Fruit fly (Drosophila melanogaster) whole organism, embryonic: ENCODE results near the gene Mocs1.

ENCODE experiments used
- Adf1 ChIP-seq: fragments of 200-800 bp; sonication (Bioruptor generic); IDR thresholded peaks from 2 replicates; pipeline ENCODE4 v1.3.6; 2022; ENCODE audit warnings: missing biosample characterization, missing genetic modification characterization
- Antp ChIP-seq: fragments of 200-800 bp; sonication (Bioruptor generic); optimal IDR thresholded peaks from 3 replicates; lab custom pipeline; 2016; ENCODE audit warnings: missing biosample characterization, missing genetic modification characterization
- BEAF-32 ChIP-seq: fragments of 200-800 bp; sonication (Bioruptor generic); optimal IDR thresholded peaks from 3 replicates; lab custom pipeline; 2017; ENCODE audit warnings: missing biosample characterization, missing genetic modification characterization, mild to moderate bottlenecking, moderate library complexity, missing genetic modification reagents
- CG10274 ChIP-seq: fragments of 200-800 bp; sonication (Bioruptor generic); optimal IDR thresholded peaks from 3 replicates; lab custom pipeline; 2017; ENCODE audit warnings: missing biosample characterization, mild to moderate bottlenecking, missing genetic modification characterization
- CG11085 ChIP-seq: fragments of 200-800 bp; sonication (Bioruptor generic); IDR thresholded peaks from 2 replicates; pipeline ENCODE4 v1.3.6; 2022; ENCODE audit warnings: missing biosample characterization, missing genetic modification characterization
- CG11247 ChIP-seq: fragments of 200-800 bp; sonication (Bioruptor generic); IDR thresholded peaks from 2 replicates; pipeline ENCODE4 v1.3.6; 2022; ENCODE audit warnings: missing biosample characterization, missing genetic modification characterization
- CG11504 ChIP-seq: fragments of 200-800 bp; sonication (Bioruptor generic); optimal IDR thresholded peaks from 3 replicates; lab custom pipeline; 2019; ENCODE audit warnings: missing biosample characterization, mild to moderate bottlenecking, missing genetic modification characterization, moderate library complexity
- CG11723 ChIP-seq: fragments of 200-800 bp; sonication (Bioruptor generic); optimal IDR thresholded peaks from 2 replicates; lab custom pipeline; 2017; ENCODE audit warnings: missing biosample characterization, mild to moderate bottlenecking, missing genetic modification characterization
- CG12942 ChIP-seq: fragments of 200-800 bp; sonication (Bioruptor generic); optimal IDR thresholded peaks from 3 replicates; lab custom pipeline; 2016; ENCODE audit warnings: missing biosample characterization, missing genetic modification characterization
- CG15514 ChIP-seq: fragments of 200-800 bp; sonication (Bioruptor generic); optimal IDR thresholded peaks from 3 replicates; lab custom pipeline; 2017; ENCODE audit warnings: missing biosample characterization, missing genetic modification characterization, mild to moderate bottlenecking, moderate library complexity, missing genetic modification reagents
- CG1603 ChIP-seq: fragments of 200-800 bp; sonication (Bioruptor generic); optimal IDR thresholded peaks from 2 replicates; lab custom pipeline; 2019; ENCODE audit warnings: missing biosample characterization, mild to moderate bottlenecking, missing genetic modification characterization, moderate library complexity
- CG17912 ChIP-seq: fragments of 200-800 bp; sonication (Bioruptor generic); optimal IDR thresholded peaks from 2 replicates; lab custom pipeline; 2018; ENCODE audit warnings: missing biosample characterization, mild to moderate bottlenecking, missing genetic modification characterization
- CG3407 ChIP-seq: fragments of 200-800 bp; sonication (Bioruptor generic); optimal IDR thresholded peaks from 2 replicates; lab custom pipeline; 2018; ENCODE audit warnings: missing biosample characterization, mild to moderate bottlenecking, missing genetic modification characterization
- CG4328 ChIP-seq: fragments of 200-800 bp; sonication (Bioruptor generic); optimal IDR thresholded peaks from 3 replicates; lab custom pipeline; 2017; ENCODE audit warnings: missing biosample characterization, missing genetic modification reagents, missing genetic modification characterization
- CG4707 ChIP-seq: fragments of 200-800 bp; sonication (Bioruptor generic); optimal IDR thresholded peaks from 2 replicates; lab custom pipeline; 2018; ENCODE audit warnings: missing biosample characterization, mild to moderate bottlenecking, missing genetic modification characterization, moderate library complexity
- CG4820 ChIP-seq: fragments of 200-800 bp; sonication (Bioruptor generic); optimal IDR thresholded peaks from 3 replicates; lab custom pipeline; 2016; ENCODE audit warnings: missing biosample characterization, missing genetic modification characterization
- CG6272 ChIP-seq: fragments of 200-800 bp; sonication (Bioruptor generic); IDR thresholded peaks from 2 replicates; pipeline ENCODE4 v1.3.6; 2022; ENCODE audit warnings: missing biosample characterization, missing genetic modification characterization
- CG7963 ChIP-seq: fragments of 200-800 bp; sonication (Bioruptor generic); IDR thresholded peaks from 3 replicates; pipeline ENCODE4 v1.3.6; 2022; ENCODE audit warnings: missing biosample characterization, missing genetic modification characterization; ENCODE audit not compliant: partially characterized antibody
- Dad ChIP-seq: fragments of 200-800 bp; sonication (Bioruptor generic); optimal IDR thresholded peaks from 3 replicates; lab custom pipeline; 2016; ENCODE audit warnings: missing biosample characterization, missing genetic modification characterization
- Dbx ChIP-seq: fragments of 200-800 bp; sonication (Bioruptor generic); IDR thresholded peaks from 3 replicates; pipeline ENCODE4 v1.3.6; 2022; ENCODE audit warnings: missing biosample characterization, missing genetic modification characterization
- Dip2 ChIP-seq: fragments of 200-800 bp; sonication (Bioruptor generic); IDR thresholded peaks from 2 replicates; pipeline ENCODE4 v1.3.6; 2022; ENCODE audit warnings: missing biosample characterization, missing genetic modification characterization
- Drgx ChIP-seq: fragments of 200-800 bp; sonication (Bioruptor generic); IDR thresholded peaks from 2 replicates; pipeline ENCODE4 v1.3.6; 2022; ENCODE audit warnings: missing biosample characterization, missing genetic modification characterization
- Gug ChIP-seq: fragments of 200-800 bp; sonication (Bioruptor generic); IDR thresholded peaks from 4 replicates; pipeline ENCODE4 v1.3.6; 2022; ENCODE audit warnings: missing biosample characterization, missing genetic modification characterization
- Hand ChIP-seq: fragments of 200-800 bp; sonication (Bioruptor generic); optimal IDR thresholded peaks from 2 replicates; lab custom pipeline; 2017; ENCODE audit warnings: mild to moderate bottlenecking, missing biosample characterization, missing genetic modification reagents, missing genetic modification characterization
- Hey ChIP-seq: fragments of 200-800 bp; sonication (Bioruptor generic); optimal IDR thresholded peaks from 3 replicates; lab custom pipeline; 2018; ENCODE audit warnings: missing biosample characterization, mild to moderate bottlenecking, missing genetic modification characterization
- Hr3 ChIP-seq: fragments of 200-800 bp; sonication (Bioruptor generic); optimal IDR thresholded peaks from 3 replicates; lab custom pipeline; 2016; ENCODE audit warnings: missing biosample characterization, missing genetic modification characterization
- Lpt ChIP-seq: fragments of >200 bp; optimal IDR thresholded peaks from 2 replicates; lab custom pipeline; 2018; ENCODE audit warnings: missing biosample characterization, missing genetic modification characterization
- Mad ChIP-seq: fragments of 200-800 bp; sonication (Bioruptor generic); optimal IDR thresholded peaks from 2 replicates; lab custom pipeline; 2016; ENCODE audit warnings: missing biosample characterization, missing genetic modification characterization
- NC2β ChIP-seq: fragments of 200-800 bp; sonication (Bioruptor generic); optimal IDR thresholded peaks from 2 replicates; lab custom pipeline; 2016; ENCODE audit warnings: missing biosample characterization, missing genetic modification characterization
- Neu2 ChIP-seq: fragments of 200-800 bp; sonication (Bioruptor generic); optimal IDR thresholded peaks from 3 replicates; lab custom pipeline; 2016; ENCODE audit warnings: missing biosample characterization, missing genetic modification characterization, borderline replicate concordance
- Oli ChIP-seq: fragments of 200-800 bp; sonication (Bioruptor generic); optimal IDR thresholded peaks from 2 replicates; lab custom pipeline; 2018; ENCODE audit warnings: missing biosample characterization, mild to moderate bottlenecking, missing genetic modification characterization, moderate library complexity
- Trl ChIP-seq, 3 experiments: fragments of >200 bp in 2 of 3; fragments of 200-800 bp in 1 of 3; sonication (Bioruptor generic) in 1 of 3; optimal IDR thresholded peaks; 2 replicates in 1 of 3; 3 replicates in 2 of 3; lab custom pipeline; 2016 to 2017; ENCODE audit warnings: missing biosample characterization in 1 of 3, missing genetic modification characterization in 1 of 3
- ato ChIP-seq: fragments of 200-800 bp; sonication (Bioruptor generic); IDR thresholded peaks from 2 replicates; pipeline ENCODE4 v1.3.6; 2022; ENCODE audit warnings: missing biosample characterization, missing genetic modification characterization; ENCODE audit not compliant: partially characterized antibody
- bcd ChIP-seq: fragments of 200-800 bp; sonication (Bioruptor generic); optimal IDR thresholded peaks from 2 replicates; lab custom pipeline; 2017; ENCODE audit warnings: missing biosample characterization, mild to moderate bottlenecking, missing genetic modification characterization
- dan ChIP-seq: fragments of 200-800 bp; sonication (Bioruptor generic); IDR thresholded peaks from 2 replicates; pipeline ENCODE4 v1.3.6; 2022; ENCODE audit warnings: missing biosample characterization, missing genetic modification characterization
- danr ChIP-seq: fragments of 200-800 bp; sonication (Bioruptor generic); IDR thresholded peaks from 2 replicates; pipeline ENCODE4 v1.3.6; 2022; ENCODE audit warnings: missing biosample characterization, missing genetic modification characterization
- dm ChIP-seq: fragments of 200-800 bp; sonication (Bioruptor generic); optimal IDR thresholded peaks from 3 replicates; lab custom pipeline; 2016; ENCODE audit warnings: missing biosample characterization, missing genetic modification characterization
- dpn ChIP-seq, 2 experiments: fragments of 200-800 bp; sonication (Bioruptor generic); optimal IDR thresholded peaks; 3 replicates each; lab custom pipeline; 2016; ENCODE audit warnings: missing biosample characterization in 2 of 2, missing genetic modification characterization in 2 of 2
- esg ChIP-seq: fragments of 200-800 bp; sonication (Bioruptor generic); conservative IDR thresholded peaks from 2 replicates; pipeline ENCODE4 v1.3.6; 2022; ENCODE audit warnings: missing biosample characterization, missing genetic modification characterization
- fu2 ChIP-seq: fragments of 200-800 bp; sonication (Bioruptor generic); optimal IDR thresholded peaks from 2 replicates; lab custom pipeline; 2016; ENCODE audit warnings: missing biosample characterization, missing genetic modification characterization
- gcm ChIP-seq: fragments of 200-800 bp; sonication (Bioruptor generic); optimal IDR thresholded peaks from 2 replicates; lab custom pipeline; 2019; ENCODE audit warnings: missing biosample characterization, mild to moderate bottlenecking, missing genetic modification characterization, moderate library complexity
- gt ChIP-seq: fragments of 200-800 bp; sonication (Bioruptor generic); IDR thresholded peaks from 2 replicates; pipeline ENCODE4 v1.3.6; 2022; ENCODE audit warnings: missing biosample characterization, missing genetic modification characterization
- nom ChIP-seq: fragments of 200-800 bp; sonication (Bioruptor generic); optimal IDR thresholded peaks from 2 replicates; lab custom pipeline; 2017; ENCODE audit warnings: missing biosample characterization, missing genetic modification characterization, mild to moderate bottlenecking, moderate library complexity, missing genetic modification reagents
- pfk ChIP-seq: fragments of 200-800 bp; sonication (Bioruptor generic); optimal IDR thresholded peaks from 2 replicates; lab custom pipeline; 2018; ENCODE audit warnings: missing biosample characterization, mild to moderate bottlenecking, missing genetic modification characterization, moderate library complexity
- pros ChIP-seq: fragments of 200-800 bp; sonication (Bioruptor generic); optimal IDR thresholded peaks from 3 replicates; lab custom pipeline; 2019; ENCODE audit warnings: missing biosample characterization, mild to moderate bottlenecking, missing genetic modification characterization, moderate library complexity
- tna ChIP-seq: fragments of 200-800 bp; sonication (Bioruptor generic); IDR thresholded peaks from 2 replicates; pipeline ENCODE4 v1.3.6; 2022; ENCODE audit warnings: missing biosample characterization, missing genetic modification characterization; ENCODE audit not compliant: partially characterized antibody
- ttk ChIP-seq: fragments of 200-800 bp; sonication (Bioruptor generic); IDR thresholded peaks from 2 replicates; pipeline ENCODE4 v2.1.2; 2022; ENCODE audit warnings: missing biosample characterization, missing genetic modification characterization
- vnd ChIP-seq: fragments of 200-800 bp; sonication (Bioruptor generic); IDR thresholded peaks from 3 replicates; pipeline ENCODE4 v1.3.6; 2022; ENCODE audit warnings: missing biosample characterization, missing genetic modification characterization; ENCODE audit not compliant: partially characterized antibody
- zen ChIP-seq: fragments of 200-800 bp; sonication (Bioruptor generic); optimal IDR thresholded peaks from 3 replicates; lab custom pipeline; 2018; ENCODE audit warnings: missing biosample characterization, mild to moderate bottlenecking, missing genetic modification characterization, moderate library complexity
- zen2 ChIP-seq: fragments of 200-800 bp; sonication (Bioruptor generic); IDR thresholded peaks from 3 replicates; pipeline ENCODE4 v1.3.6; 2022; ENCODE audit warnings: missing biosample characterization, missing genetic modification characterization; ENCODE audit not compliant: partially characterized antibody

The Mocs1 gene

DNA sequence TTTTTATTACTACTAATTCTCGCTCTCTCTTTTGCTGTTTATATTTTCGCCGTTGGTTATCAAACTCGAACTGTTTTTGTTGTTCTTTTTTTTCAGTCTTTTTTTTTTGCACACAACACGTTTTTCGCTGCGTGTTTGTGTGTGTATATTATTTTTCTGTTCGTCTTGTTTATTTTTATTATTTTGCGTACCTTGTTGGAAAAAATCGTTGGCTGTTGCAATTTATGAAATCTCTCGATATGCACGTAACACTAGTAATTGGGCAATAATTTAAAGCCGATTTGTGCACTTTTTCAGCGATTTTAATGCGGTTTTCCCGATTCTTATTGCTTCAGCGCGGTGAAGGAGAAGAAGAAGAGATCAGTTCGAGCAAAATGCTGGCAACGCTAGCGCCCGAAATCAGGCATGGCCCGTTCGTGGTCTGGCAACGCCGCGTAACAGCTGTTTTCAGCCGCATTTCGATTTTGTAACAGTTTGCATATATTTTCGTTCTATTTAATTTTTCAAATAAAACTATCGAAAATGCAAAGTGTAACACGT lies 50.2 kb downstream of the Mocs1 start, which contains the start of the genes FoxK and mRpL2 (continued):
- TF ChIP-seq tna = peak; percentile 27; the same call in 1 of the 2 replicates
- TF ChIP-seq gcm (GFP tag; lab: Kevin White, UChicago) = no peak
- no peak for TF ChIP-seq Gug (GFP tag; lab: Robert Waterston, UW)
- TF ChIP-seq danr (GFP tag; lab: Robert Waterston, UW) = no peak
- no peak for TF ChIP-seq vnd (GFP tag; lab: Robert Waterston, UW)
- no peak for TF ChIP-seq dpn (GFP tag; optimal IDR thresholded peaks at IDR 0.05; lab: Kevin White, UChicago)
- peak; percentile 26 for TF ChIP-seq CG17912
- peak; percentile 90 for TF ChIP-seq dm (GFP tag; lab: Kevin White, UChicago)
- no peak for TF ChIP-seq Hey (tag; lab: Kevin White, UChicago)
- TF ChIP-seq Neu2 (GFP tag; lab: Kevin White, UChicago) = no peak
- no peak for TF ChIP-seq Dbx (GFP tag; lab: Robert Waterston, UW)
- no peak for TF ChIP-seq CG4707 (GFP tag; lab: Kevin White, UChicago)
- no peak for TF ChIP-seq Oli (tag; lab: Kevin White, UChicago)
- no peak for TF ChIP-seq CG10274
- no peak for TF ChIP-seq CG12942 (GFP tag; lab: Kevin White, UChicago)
- TF ChIP-seq CG4328 = no peak
- TF ChIP-seq Trl (optimal IDR thresholded peaks at IDR 0.05; lab: Kevin White, UChicago) = no peak
- no peak for TF ChIP-seq Trl (GFP tag; optimal IDR thresholded peaks at IDR 0.05; lab: Kevin White, UChicago)
- TF ChIP-seq CG4820 (GFP tag; lab: Kevin White, UChicago) = no peak
- TF ChIP-seq NC2β (GFP tag; lab: Kevin White, UChicago) = no peak
- peak; percentile 47 for TF ChIP-seq BEAF-32 (GFP tag; lab: Kevin White, UChicago)
- TF ChIP-seq bcd (GFP tag; lab: Kevin White, UChicago) = no peak
- no peak for TF ChIP-seq CG6272 (GFP tag; lab: Robert Waterston, UW)
- no peak for TF ChIP-seq zen2 (GFP tag; lab: Robert Waterston, UW)
- TF ChIP-seq pfk (GFP tag; lab: Kevin White, UChicago) = no peak
- no peak for TF ChIP-seq pros (GFP tag; lab: Kevin White, UChicago)
- TF ChIP-seq Mad (GFP tag; lab: Kevin White, UChicago) = no peak
- TF ChIP-seq ato = no peak
- TF ChIP-seq gt (GFP tag; lab: Robert Waterston, UW) = no peak
- TF ChIP-seq Dip2 (GFP tag; lab: Robert Waterston, UW) = no peak
- peak; percentile 68 for TF ChIP-seq Drgx (GFP tag; lab: Robert Waterston, UW)
- no peak for TF ChIP-seq esg (GFP tag; lab: Robert Waterston, UW)
- TF ChIP-seq nom (GFP tag; lab: Kevin White, UChicago) = peak; percentile 97
- TF ChIP-seq CG11247 (GFP tag; lab: Robert Waterston, UW) = no peak
- no peak for TF ChIP-seq ttk (GFP tag; lab: Robert Waterston, UW)
- TF ChIP-seq Hr3 (GFP tag; lab: Kevin White, UChicago) = no peak
- peak; percentile 69 for TF ChIP-seq CG15514 (GFP tag; lab: Kevin White, UChicago)
- no peak for TF ChIP-seq CG7963 (GFP tag; lab: Robert Waterston, UW)
- no peak for TF ChIP-seq Adf1
- TF ChIP-seq CG3407 = no peak
- peak; percentile 71 for TF ChIP-seq CG1603 (tag; lab: Kevin White, UChicago)
- TF ChIP-seq Dad (GFP tag; lab: Kevin White, UChicago) = no peak
- TF ChIP-seq zen (tag; lab: Kevin White, UChicago) = no peak
- no peak for TF ChIP-seq Hand (GFP tag; lab: Kevin White, UChicago)
- TF ChIP-seq Lpt (GFP tag; lab: Kevin White, UChicago) = no peak
- no peak for TF ChIP-seq Antp
- no peak for TF ChIP-seq dan (GFP tag; lab: Robert Waterston, UW)
- TF ChIP-seq CG11723 (GFP tag; lab: Kevin White, UChicago) = no peak
- TF ChIP-seq CG11504 (tag; lab: Kevin White, UChicago) = peak; percentile 2
- no peak for TF ChIP-seq CG11085
- no peak for TF ChIP-seq fu2 (GFP tag; lab: Kevin White, UChicago)
